Worm (Caenorhabditis elegans) whole organism, L2 larva: ENCODE results near the gene C18D11.7.

ENCODE experiments used
- C34F6.9 ChIP-seq: fragments of 150-350 bp; optimal IDR thresholded peaks from 2 replicates; lab custom pipeline; 2014; ENCODE audit warnings: missing biosample characterization, missing genetic modification characterization
- F13H6.1 ChIP-seq: sonication (generic microtip); optimal IDR thresholded peaks from 2 replicates; lab custom pipeline; 2016; ENCODE audit warnings: missing genetic modification characterization, missing compliant biosample characterization
- Y55F3AM.14 ChIP-seq: fragments of 200-800 bp; sonication (Bioruptor generic); optimal IDR thresholded peaks from 2 replicates; lab custom pipeline; 2018; ENCODE audit warnings: mild to moderate bottlenecking, missing genetic modification characterization, missing compliant biosample characterization
- ZK546.5 ChIP-seq: sonication (generic microtip); optimal IDR thresholded peaks from 2 replicates; lab custom pipeline; 2017; ENCODE audit warnings: missing biosample characterization, missing genetic modification characterization
- ama-1 ChIP-seq: fragments of 150-350 bp; optimal IDR thresholded peaks from 2 replicates; lab custom pipeline; 2018; ENCODE audit warnings: inconsistent platforms
- blmp-1 ChIP-seq: sonication (generic microtip); optimal IDR thresholded peaks from 2 replicates; lab custom pipeline; 2017; ENCODE audit warnings: missing genetic modification characterization, mild to moderate bottlenecking, missing compliant biosample characterization, antibody characterized with exemption, moderate library complexity; ENCODE audit not compliant: insufficient read depth
- ceh-16 ChIP-seq: fragments of 150-350 bp; optimal IDR thresholded peaks from 2 replicates; lab custom pipeline; 2014; ENCODE audit warnings: missing biosample characterization, missing genetic modification characterization
- crh-2 ChIP-seq: sonication (generic microtip); optimal IDR thresholded peaks from 2 replicates; lab custom pipeline; 2017; ENCODE audit warnings: missing biosample characterization, missing genetic modification characterization
- dmd-4 ChIP-seq: sonication (generic microtip); optimal IDR thresholded peaks from 2 replicates; lab custom pipeline; 2017; ENCODE audit warnings: missing biosample characterization, missing genetic modification characterization
- egl-27 ChIP-seq: sonication (generic microtip); optimal IDR thresholded peaks from 3 replicates; lab custom pipeline; 2017; ENCODE audit warnings: missing biosample characterization, missing genetic modification reagents, missing genetic modification characterization
- elt-1 ChIP-seq: fragments of 150-350 bp; optimal IDR thresholded peaks from 2 replicates; lab custom pipeline; 2014; ENCODE audit warnings: missing biosample characterization, missing genetic modification characterization
- elt-3 ChIP-seq: sonication (generic microtip); optimal IDR thresholded peaks from 2 replicates; lab custom pipeline; 2017; ENCODE audit warnings: missing biosample characterization, missing genetic modification characterization
- fos-1 ChIP-seq: fragments of 150-350 bp; optimal IDR thresholded peaks from 2 replicates; lab custom pipeline; 2014; ENCODE audit warnings: missing biosample characterization, missing genetic modification characterization
- lin-13 ChIP-seq: fragments of 150-350 bp; optimal IDR thresholded peaks from 2 replicates; lab custom pipeline; 2014; ENCODE audit warnings: missing biosample characterization, missing genetic modification reagents, missing genetic modification characterization
- lsy-2 ChIP-seq, 2 experiments: fragments of 150-350 bp in 1 of 2; sonication (generic microtip) in 1 of 2; optimal IDR thresholded peaks; 2 replicates each; lab custom pipeline; 2014 to 2017; ENCODE audit warnings: missing biosample characterization in 2 of 2, missing genetic modification characterization in 2 of 2
- mbf-1 ChIP-seq: sonication (generic microtip); optimal IDR thresholded peaks from 2 replicates; lab custom pipeline; 2017; ENCODE audit warnings: missing biosample characterization, missing genetic modification characterization
- mdl-1 ChIP-seq, 2 experiments: fragments of 150-350 bp in 1 of 2; sonication (generic microtip) in 1 of 2; optimal IDR thresholded peaks; 2 replicates each; lab custom pipeline; 2017; ENCODE audit warnings: missing biosample characterization in 2 of 2, missing genetic modification characterization in 2 of 2
- nhr-129 ChIP-seq: fragments of 150-350 bp; optimal IDR thresholded peaks from 2 replicates; lab custom pipeline; 2014; ENCODE audit warnings: missing biosample characterization, missing genetic modification characterization
- nhr-21 ChIP-seq: fragments of 150-350 bp; optimal IDR thresholded peaks from 2 replicates; lab custom pipeline; 2014; ENCODE audit warnings: missing biosample characterization, missing genetic modification characterization
- nhr-23 ChIP-seq: fragments of 150-350 bp; optimal IDR thresholded peaks from 2 replicates; lab custom pipeline; 2014; ENCODE audit warnings: missing biosample characterization, missing genetic modification reagents, missing genetic modification characterization
- nhr-237 ChIP-seq: fragments of 150-350 bp; optimal IDR thresholded peaks from 2 replicates; lab custom pipeline; 2014; ENCODE audit warnings: missing biosample characterization, missing genetic modification characterization
- nhr-25 ChIP-seq: fragments of 150-350 bp; sonication (generic microtip); optimal IDR thresholded peaks from 3 replicates; lab custom pipeline; 2014; ENCODE audit warnings: missing biosample characterization, missing genetic modification characterization
- nhr-6 ChIP-seq: fragments of 150-350 bp; optimal IDR thresholded peaks from 2 replicates; lab custom pipeline; 2014; ENCODE audit warnings: missing biosample characterization, missing genetic modification characterization
- nhr-77 ChIP-seq: fragments of 150-350 bp; optimal IDR thresholded peaks from 2 replicates; lab custom pipeline; 2014; ENCODE audit warnings: missing biosample characterization, missing genetic modification characterization
- sem-4 ChIP-seq: fragments of 150-350 bp; optimal IDR thresholded peaks from 2 replicates; lab custom pipeline; 2014; ENCODE audit warnings: missing biosample characterization, missing genetic modification reagents, missing genetic modification characterization
- skn-1 ChIP-seq: sonication (generic microtip); optimal IDR thresholded peaks from 2 replicates; lab custom pipeline; 2017; ENCODE audit warnings: missing biosample characterization, missing genetic modification characterization
- sma-3 ChIP-seq: sonication (generic microtip); optimal IDR thresholded peaks from 2 replicates; lab custom pipeline; 2016; ENCODE audit warnings: missing genetic modification reagents, missing genetic modification characterization, missing compliant biosample characterization
- sma-9 ChIP-seq, 2 experiments: fragments of 150-350 bp in 1 of 2; sonication (generic microtip) in 1 of 2; optimal IDR thresholded peaks; 2 replicates each; lab custom pipeline; 2014 to 2016; ENCODE audit warnings: missing genetic modification characterization in 2 of 2, mild to moderate bottlenecking in 1 of 2, missing biosample characterization in 1 of 2, missing compliant biosample characterization in 1 of 2, missing genetic modification reagents in 1 of 2, moderate library complexity in 1 of 2
- snpc-4 ChIP-seq: fragments of 150-350 bp; optimal IDR thresholded peaks from 2 replicates; lab custom pipeline; 2014; ENCODE audit warnings: missing biosample characterization, missing genetic modification characterization
- unc-55 ChIP-seq: fragments of 150-350 bp; sonication (generic microtip); optimal IDR thresholded peaks from 3 replicates; lab custom pipeline; 2014; ENCODE audit warnings: missing biosample characterization, missing genetic modification reagents, missing genetic modification characterization
- unc-62 ChIP-seq: fragments of 150-350 bp; optimal IDR thresholded peaks from 2 replicates; lab custom pipeline; 2014; ENCODE audit warnings: missing biosample characterization, missing genetic modification reagents, missing genetic modification characterization
- zag-1 ChIP-seq: fragments of 150-350 bp; optimal IDR thresholded peaks from 2 replicates; lab custom pipeline; 2014; ENCODE audit warnings: missing biosample characterization, missing genetic modification characterization
- ztf-1 ChIP-seq: fragments of 200-800 bp; sonication (Bioruptor generic); conservative IDR thresholded peaks from 2 replicates; pipeline ENCODE4 v1.3.6; 2022; ENCODE audit warnings: missing genetic modification characterization, missing compliant biosample characterization
- ztf-11 ChIP-seq: sonication (generic microtip); optimal IDR thresholded peaks from 2 replicates; lab custom pipeline; 2017; ENCODE audit warnings: missing biosample characterization, missing genetic modification characterization
- ztf-4 ChIP-seq: fragments of 150-350 bp; optimal IDR thresholded peaks from 2 replicates; lab custom pipeline; 2014; ENCODE audit warnings: missing biosample characterization, missing genetic modification characterization

The C18D11.7 gene

ce11 chrIII:11834783-11835182 is 28.2 kb upstream of the C18D11.7 start:
- TF ChIP-seq skn-1 (tag; lab: Kevin White, UChicago) (peak; percentile 66), Y55F3AM.14 (GFP tag; lab: Kevin White, UChicago) (no peak), ztf-4 (tag; lab: Kevin White, UChicago) (no peak), mdl-1 (tag; optimal IDR thresholded peaks at IDR 0.05; lab: Kevin White, UChicago) (no peak), unc-55 (GFP tag; lab: Kevin White, UChicago) (peak; percentile 8), blmp-1 (peak; percentile 18), nhr-21 (tag; lab: Kevin White, UChicago) (no peak), elt-1 (no peak), sma-9 (GFP tag; optimal IDR thresholded peaks at IDR 0.05; lab: Kevin White, UChicago) (peak; percentile 10), sma-9 (tag; optimal IDR thresholded peaks at IDR 0.05; lab: Kevin White, UChicago) (no peak), unc-62 (GFP tag; lab: Kevin White, UChicago) (no peak), lsy-2 (tag; optimal IDR thresholded peaks at IDR 0.05; lab: Kevin White, UChicago) (peak in 1 of 2 experiments; percentile 38), ztf-1 (GFP tag; lab: Robert Waterston, UW) (no peak), nhr-129 (tag; lab: Kevin White, UChicago) (peak; percentile 28), nhr-6 (tag; lab: Kevin White, UChicago) (no peak), sem-4 (tag; lab: Kevin White, UChicago) (no peak), nhr-25 (tag; lab: Kevin White, UChicago) (peak; percentile 11), dmd-4 (tag; lab: Kevin White, UChicago) (no peak), crh-2 (peak; percentile 32), fos-1 (peak; percentile 48)

- peak; percentile 9 for TF ChIP-seq C34F6.9 (tag; lab: Kevin White, UChicago)
- peak; percentile 12 for TF ChIP-seq sma-9 (GFP tag; optimal IDR thresholded peaks at IDR 0.05; lab: Kevin White, UChicago)
- no peak for TF ChIP-seq sma-9 (tag; optimal IDR thresholded peaks at IDR 0.05; lab: Kevin White, UChicago)
- TF ChIP-seq nhr-129 (tag; lab: Kevin White, UChicago), result peak; percentile 19
- TF ChIP-seq dmd-4 (tag; lab: Kevin White, UChicago), result no peak
- no peak for TF ChIP-seq lin-13
- TF ChIP-seq sma-3, result no peak
- peak; percentile 44 for TF ChIP-seq sem-4 (tag; lab: Kevin White, UChicago)
- TF ChIP-seq lsy-2 (tag; optimal IDR thresholded peaks at IDR 0.05; lab: Kevin White, UChicago), result no peak
- TF ChIP-seq ama-1 (lab: Kevin White, UChicago), result no peak
- TF ChIP-seq F13H6.1 (tag; lab: Kevin White, UChicago), result peak; percentile 52
- TF ChIP-seq nhr-23 (tag; lab: Kevin White, UChicago), result no peak
Observed at ce11 chrIII:11834168-11834567, 27.6 kb upstream of the C18D11.7 start.

- no peak for TF ChIP-seq nhr-77 (tag; lab: Kevin White, UChicago)
- no peak for TF ChIP-seq ztf-1 (GFP tag; lab: Robert Waterston, UW)
- TF ChIP-seq ztf-4 (tag; lab: Kevin White, UChicago), result no peak
- TF ChIP-seq mbf-1, result no peak
- TF ChIP-seq ztf-11 (tag; lab: Kevin White, UChicago), result no peak
- no peak for TF ChIP-seq sma-9 (GFP tag; optimal IDR thresholded peaks at IDR 0.05; lab: Kevin White, UChicago)
- no peak for TF ChIP-seq sma-9 (tag; optimal IDR thresholded peaks at IDR 0.05; lab: Kevin White, UChicago)
- TF ChIP-seq sma-3, result no peak
- no peak for TF ChIP-seq ama-1 (lab: Kevin White, UChicago)
- TF ChIP-seq F13H6.1 (tag; lab: Kevin White, UChicago), result no peak
- TF ChIP-seq unc-62 (GFP tag; lab: Kevin White, UChicago), result no peak
- TF ChIP-seq crh-2, result no peak
- TF ChIP-seq, all 48 proteins: peak for 0
Observed at ce11 chrIII:11833449-11833848, 26.9 kb upstream of the C18D11.7 start.

ce11 chrIII:11830522-11831489 is 24.2 kb upstream of the C18D11.7 start:
- TF ChIP-seq lsy-2 (tag; optimal IDR thresholded peaks at IDR 0.05; lab: Kevin White, UChicago) (peak in 1 of 2 experiments; percentile 3), zag-1 (tag; lab: Kevin White, UChicago) (no peak)

ce11 chrIII:11829585-11830195 is 23.1 kb upstream of the C18D11.7 start:
- TF ChIP-seq unc-55 (GFP tag; lab: Kevin White, UChicago), result no peak
- TF ChIP-seq ZK546.5 (tag; lab: Kevin White, UChicago), result no peak
- TF ChIP-seq egl-27 (tag; lab: Kevin White, UChicago), result no peak
- no peak for TF ChIP-seq snpc-4
- no peak for TF ChIP-seq nhr-237 (tag; lab: Kevin White, UChicago)
- no peak for TF ChIP-seq nhr-6 (tag; lab: Kevin White, UChicago)
- TF ChIP-seq nhr-25 (tag; lab: Kevin White, UChicago), result no peak
- TF ChIP-seq elt-3 (tag; lab: Kevin White, UChicago), result no peak
- TF ChIP-seq nhr-21 (tag; lab: Kevin White, UChicago), result no peak
- TF ChIP-seq ceh-16, result no peak
